Fruit fly (Drosophila melanogaster) whole organism, prepupa: Measurements from ENCODE around the gene BCAS2.
A peak's percentile ranks its signal among the peaks of the same experiment; 100 is the strongest.

Source experiments
- CG10631 ChIP-seq: fragments of 200-800 bp; sonication (Bioruptor generic); optimal IDR thresholded peaks from 2 replicates; lab custom pipeline; 2016; ENCODE audit warnings: missing biosample characterization, missing genetic modification characterization
- CG11762 ChIP-seq: fragments of 200-800 bp; sonication (Bioruptor generic); optimal IDR thresholded peaks from 3 replicates; lab custom pipeline; 2016; ENCODE audit warnings: missing biosample characterization, missing genetic modification characterization; ENCODE audit not compliant: insufficient read depth
- CG11902 ChIP-seq: fragments of 200-800 bp; sonication (Bioruptor generic); optimal IDR thresholded peaks from 3 replicates; lab custom pipeline; 2016; ENCODE audit warnings: missing biosample characterization, missing genetic modification characterization
- CG15336 ChIP-seq: fragments of 200-800 bp; sonication (Bioruptor generic); IDR thresholded peaks from 2 replicates; pipeline ENCODE4 v1.3.6; 2022; ENCODE audit warnings: missing biosample characterization, missing genetic modification characterization
- CG1621 ChIP-seq: fragments of 200-800 bp; sonication (Bioruptor generic); optimal IDR thresholded peaks from 3 replicates; lab custom pipeline; 2018; ENCODE audit warnings: missing biosample characterization, mild to moderate bottlenecking, missing genetic modification characterization
- CG3032 ChIP-seq: fragments of 200-800 bp; optimal IDR thresholded peaks from 2 replicates; lab custom pipeline; 2019; ENCODE audit warnings: missing biosample characterization, mild to moderate bottlenecking, missing genetic modification characterization, moderate library complexity
- CG31627 ChIP-seq: fragments of 200-800 bp; sonication (Bioruptor generic); optimal IDR thresholded peaks from 3 replicates; lab custom pipeline; 2016; ENCODE audit warnings: missing biosample characterization, missing genetic modification characterization
- CG34406 ChIP-seq: fragments of 200-800 bp; sonication (Bioruptor generic); optimal IDR thresholded peaks from 3 replicates; lab custom pipeline; 2016; ENCODE audit warnings: missing biosample characterization, missing genetic modification characterization
- CG3919 ChIP-seq: fragments of 200-800 bp; sonication (Bioruptor generic); optimal IDR thresholded peaks from 3 replicates; lab custom pipeline; 2016; ENCODE audit warnings: missing biosample characterization, missing genetic modification characterization
- CG6276 ChIP-seq: fragments of 200-800 bp; sonication (Bioruptor generic); optimal IDR thresholded peaks from 2 replicates; lab custom pipeline; 2017; ENCODE audit warnings: missing biosample characterization, mild to moderate bottlenecking, missing genetic modification characterization
- CG6792 ChIP-seq: fragments of 200-800 bp; sonication (Bioruptor generic); optimal IDR thresholded peaks from 3 replicates; lab custom pipeline; 2016; ENCODE audit warnings: missing biosample characterization, missing genetic modification characterization
- CG6854 ChIP-seq: fragments of 200-800 bp; sonication (Bioruptor generic); optimal IDR thresholded peaks from 2 replicates; lab custom pipeline; 2017; ENCODE audit warnings: missing biosample characterization, mild to moderate bottlenecking, missing genetic modification characterization
- CG8119 ChIP-seq: fragments of 200-800 bp; sonication (Bioruptor generic); IDR thresholded peaks from 3 replicates; pipeline ENCODE4 v1.3.6; 2022; ENCODE audit warnings: missing biosample characterization, missing genetic modification characterization
- CG8632 ChIP-seq: fragments of 200-800 bp; sonication (Bioruptor generic); optimal IDR thresholded peaks from 3 replicates; lab custom pipeline; 2016; ENCODE audit warnings: missing biosample characterization, missing genetic modification characterization
- Eip75B ChIP-seq: fragments of 200-800 bp; sonication (Bioruptor generic); optimal IDR thresholded peaks from 3 replicates; lab custom pipeline; 2016; ENCODE audit warnings: missing biosample characterization, missing genetic modification characterization
- Eip78C ChIP-seq: fragments of 200-800 bp; sonication (Bioruptor generic); peaks from one replicate; lab custom pipeline; 2016; ENCODE audit warnings: missing biosample characterization, missing genetic modification characterization
- Ets21C ChIP-seq: fragments of 200-800 bp; sonication (Bioruptor generic); optimal IDR thresholded peaks from 3 replicates; lab custom pipeline; 2016; ENCODE audit warnings: missing biosample characterization, missing genetic modification characterization
- Ets96B ChIP-seq: fragments of 200-800 bp; optimal IDR thresholded peaks from 2 replicates; lab custom pipeline; 2019; ENCODE audit warnings: missing biosample characterization, mild to moderate bottlenecking, missing genetic modification characterization, moderate library complexity
- Hr38 ChIP-seq: sonication (Bioruptor generic); optimal IDR thresholded peaks from 2 replicates; lab custom pipeline; 2016; ENCODE audit warnings: missing biosample characterization, missing genetic modification characterization
- Hr39 ChIP-seq: fragments of 200-800 bp; sonication (Bioruptor generic); optimal IDR thresholded peaks from 2 replicates; lab custom pipeline; 2016; ENCODE audit warnings: missing biosample characterization, missing genetic modification characterization
- Lpt ChIP-seq: fragments of 200-800 bp; sonication (Bioruptor generic); optimal IDR thresholded peaks from 3 replicates; lab custom pipeline; 2016; ENCODE audit warnings: missing biosample characterization, missing genetic modification characterization
- Met ChIP-seq: fragments of 200-800 bp; sonication (Bioruptor generic); optimal IDR thresholded peaks from 3 replicates; lab custom pipeline; 2016; ENCODE audit warnings: missing biosample characterization, missing genetic modification characterization
- OdsH ChIP-seq: fragments of 200-800 bp; sonication (Bioruptor generic); optimal IDR thresholded peaks from 3 replicates; lab custom pipeline; 2016; ENCODE audit warnings: missing biosample characterization, missing genetic modification characterization
- Smox ChIP-seq: fragments of 200-800 bp; sonication (Bioruptor generic); optimal IDR thresholded peaks from 3 replicates; lab custom pipeline; 2016; ENCODE audit warnings: missing biosample characterization, missing genetic modification characterization
- Sox102F ChIP-seq: fragments of 200-800 bp; sonication (Bioruptor generic); optimal IDR thresholded peaks from 2 replicates; lab custom pipeline; 2016; ENCODE audit warnings: missing biosample characterization, mild to moderate bottlenecking, missing genetic modification characterization
- Sox15 ChIP-seq: fragments of 200-800 bp; sonication (Bioruptor generic); optimal IDR thresholded peaks from 3 replicates; lab custom pipeline; 2016; ENCODE audit warnings: missing biosample characterization, missing genetic modification characterization
- achi ChIP-seq: fragments of 200-800 bp; sonication (Bioruptor generic); optimal IDR thresholded peaks from 3 replicates; lab custom pipeline; 2016; ENCODE audit warnings: missing biosample characterization, missing genetic modification characterization
- acj6 ChIP-seq: fragments of 200-800 bp; sonication (Bioruptor generic); optimal IDR thresholded peaks from 3 replicates; lab custom pipeline; 2016; ENCODE audit warnings: missing biosample characterization, missing genetic modification characterization
- cyc ChIP-seq: fragments of 200-800 bp; sonication (Bioruptor generic); optimal IDR thresholded peaks from 3 replicates; lab custom pipeline; 2016; ENCODE audit warnings: missing biosample characterization, missing genetic modification characterization
- dac ChIP-seq: fragments of 200-800 bp; sonication (Bioruptor generic); optimal IDR thresholded peaks from 2 replicates; lab custom pipeline; 2017; ENCODE audit warnings: missing biosample characterization, mild to moderate bottlenecking, missing genetic modification characterization
- dsx ChIP-seq: fragments of 200-800 bp; optimal IDR thresholded peaks from 3 replicates; lab custom pipeline; 2019; ENCODE audit warnings: missing biosample characterization, mild to moderate bottlenecking, missing genetic modification characterization, moderate library complexity; ENCODE audit not compliant: poor library complexity, severe bottlenecking
- eg ChIP-seq: fragments of 200-800 bp; sonication (Bioruptor generic); IDR thresholded peaks from 3 replicates; pipeline ENCODE4 v1.3.6; 2022; ENCODE audit warnings: missing biosample characterization, missing genetic modification characterization
- esn ChIP-seq: fragments of 200-800 bp; sonication (Bioruptor generic); optimal IDR thresholded peaks from 2 replicates; lab custom pipeline; 2016; ENCODE audit warnings: missing biosample characterization, mild to moderate bottlenecking, missing genetic modification characterization, moderate library complexity
- fkh ChIP-seq: fragments of 200-800 bp; sonication (Bioruptor generic); optimal IDR thresholded peaks from 3 replicates; lab custom pipeline; 2017; ENCODE audit warnings: missing biosample characterization, mild to moderate bottlenecking, missing genetic modification characterization, moderate library complexity
- lz ChIP-seq: fragments of 200-800 bp; sonication (Bioruptor generic); optimal IDR thresholded peaks from 3 replicates; lab custom pipeline; 2016; ENCODE audit warnings: missing biosample characterization, missing genetic modification characterization
- net ChIP-seq: fragments of 200-800 bp; sonication (Bioruptor generic); optimal IDR thresholded peaks from 3 replicates; lab custom pipeline; 2016; ENCODE audit warnings: missing biosample characterization, missing genetic modification characterization
- pdm3 ChIP-seq: fragments of 200-800 bp; sonication (Bioruptor generic); optimal IDR thresholded peaks from 3 replicates; lab custom pipeline; 2016; ENCODE audit warnings: missing biosample characterization, missing genetic modification characterization
- salr ChIP-seq, 2 experiments: fragments of 200-800 bp; sonication (Bioruptor generic); optimal IDR thresholded peaks; 3 replicates each; lab custom pipeline; 2016 to 2018; ENCODE audit warnings: missing biosample characterization in 2 of 2, missing genetic modification characterization in 2 of 2, mild to moderate bottlenecking in 1 of 2
- ss ChIP-seq, 2 experiments: fragments of 200-800 bp; sonication (Bioruptor generic); optimal IDR thresholded peaks; 2 replicates in 1 of 2; 3 replicates in 1 of 2; lab custom pipeline; 2017 to 2018; ENCODE audit warnings: mild to moderate bottlenecking in 2 of 2, missing biosample characterization in 2 of 2, missing genetic modification characterization in 2 of 2, moderate library complexity in 1 of 2
- svp ChIP-seq: fragments of 200-800 bp; sonication (Bioruptor generic); peaks from one replicate; lab custom pipeline; 2016; ENCODE audit warnings: missing biosample characterization, missing genetic modification characterization
- topi ChIP-seq: fragments of 200-800 bp; sonication (Bioruptor generic); optimal IDR thresholded peaks from 3 replicates; lab custom pipeline; 2016; ENCODE audit warnings: missing biosample characterization, missing genetic modification characterization

BCAS2 gene

DNA sequence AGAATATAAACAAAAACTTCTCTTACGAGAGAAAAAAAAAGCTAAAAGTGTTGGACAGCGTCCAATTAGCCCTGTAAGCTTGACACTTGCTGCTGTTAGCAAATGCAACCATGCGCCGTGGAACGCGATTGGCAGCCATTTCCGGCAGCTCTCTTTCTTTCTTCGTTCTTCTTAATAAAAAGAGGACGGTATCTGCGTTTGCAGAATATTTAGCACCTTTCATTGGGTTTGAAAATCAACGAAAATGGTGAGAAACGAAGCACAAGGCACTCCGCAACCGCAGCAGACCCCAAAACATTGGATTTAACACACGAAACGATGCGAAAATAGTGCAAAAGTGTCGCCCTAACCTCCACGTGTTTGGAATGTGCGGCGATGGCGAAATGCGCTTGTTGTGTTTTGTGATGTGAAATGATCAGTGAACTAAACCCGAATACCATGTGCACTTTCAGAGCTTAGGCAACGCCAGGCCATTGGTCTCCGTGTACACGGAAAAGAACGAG lies 568 bp upstream of the BCAS2 start, which contains the start of gene RpL4 (continued):
- peak; percentile 58 to 87 for TF ChIP-seq ss (GFP tag; optimal IDR thresholded peaks at IDR 0.05; lab: Kevin White, UChicago)
- peak; percentile 82 for TF ChIP-seq eg (GFP tag; lab: Robert Waterston, UW)
- TF ChIP-seq CG3919 (GFP tag; lab: Kevin White, UChicago), result peak; percentile 87
- TF ChIP-seq svp, result peak; percentile 76
- peak; percentile 37 for TF ChIP-seq dsx (GFP tag; lab: Kevin White, UChicago)
- TF ChIP-seq Eip78C (GFP tag; lab: Kevin White, UChicago), result peak; percentile 95
- peak; percentile 56 for TF ChIP-seq CG6792 (GFP tag; lab: Kevin White, UChicago)
- TF ChIP-seq esn (GFP tag; lab: Kevin White, UChicago), result peak; percentile 85

DNA sequence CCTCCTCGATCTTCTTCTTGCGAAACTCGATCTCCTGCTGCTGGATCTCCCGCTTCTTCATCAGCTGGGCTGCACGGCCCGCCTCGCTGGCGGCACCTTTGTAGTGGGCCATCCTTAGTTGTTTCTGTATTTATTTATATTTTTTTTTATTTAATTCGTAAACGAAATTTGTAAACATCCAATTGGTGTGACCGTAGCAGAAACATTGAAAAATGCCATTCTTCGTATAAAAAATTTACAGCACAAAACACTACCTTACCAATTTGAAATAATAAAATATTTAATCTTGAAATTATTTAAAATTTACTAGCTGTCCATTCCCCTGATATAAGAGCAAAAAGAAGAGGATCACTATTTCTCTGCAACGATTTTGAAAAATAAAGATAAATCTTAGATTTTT lies 1.3 kb downstream of the BCAS2 start, which contains the start of gene CG12259:
TSS of gene CG12259 (minus strand) at position 207 of the 400 bp plus-strand sequence.
- TF ChIP-seq eg (GFP tag; lab: Robert Waterston, UW), result no peak
- TF ChIP-seq Sox15, result no peak
- no peak for TF ChIP-seq CG11902 (GFP tag; lab: Kevin White, UChicago)
- no peak for TF ChIP-seq CG31627
- no peak for TF ChIP-seq CG6276 (GFP tag; lab: Kevin White, UChicago)
- no peak for TF ChIP-seq CG15336 (GFP tag; lab: Robert Waterston, UW)
- no peak for TF ChIP-seq lz (GFP tag; lab: Kevin White, UChicago)
- no peak for TF ChIP-seq OdsH (GFP tag; lab: Kevin White, UChicago)
- no peak for TF ChIP-seq dsx (GFP tag; lab: Kevin White, UChicago)
- TF ChIP-seq CG34406, result no peak
- TF ChIP-seq Eip78C (GFP tag; lab: Kevin White, UChicago), result peak; percentile 26
- no peak for TF ChIP-seq Hr38
- no peak for TF ChIP-seq salr (GFP tag; optimal IDR thresholded peaks at IDR 0.05; lab: Kevin White, UChicago)
- peak; percentile 85 for TF ChIP-seq fkh (GFP tag; lab: Kevin White, UChicago)
- TF ChIP-seq Sox102F (GFP tag; lab: Kevin White, UChicago), result no peak
- no peak for TF ChIP-seq CG8632
- no peak for TF ChIP-seq CG8119 (GFP tag; lab: Robert Waterston, UW)
- TF ChIP-seq acj6 (GFP tag; lab: Kevin White, UChicago), result no peak
- TF ChIP-seq CG6792 (GFP tag; lab: Kevin White, UChicago), result no peak
- no peak for TF ChIP-seq CG11762 (GFP tag; lab: Kevin White, UChicago)
- TF ChIP-seq esn (GFP tag; lab: Kevin White, UChicago), result peak; percentile 13
- TF ChIP-seq net (GFP tag; lab: Kevin White, UChicago), result no peak
- no peak for TF ChIP-seq pdm3 (GFP tag; lab: Kevin White, UChicago)
- TF ChIP-seq CG6854 (GFP tag; lab: Kevin White, UChicago), result no peak
- TF ChIP-seq Ets21C (GFP tag; lab: Kevin White, UChicago), result no peak
- no peak for TF ChIP-seq CG1621
- TF ChIP-seq, all 60 proteins: peak for 3

DNA sequence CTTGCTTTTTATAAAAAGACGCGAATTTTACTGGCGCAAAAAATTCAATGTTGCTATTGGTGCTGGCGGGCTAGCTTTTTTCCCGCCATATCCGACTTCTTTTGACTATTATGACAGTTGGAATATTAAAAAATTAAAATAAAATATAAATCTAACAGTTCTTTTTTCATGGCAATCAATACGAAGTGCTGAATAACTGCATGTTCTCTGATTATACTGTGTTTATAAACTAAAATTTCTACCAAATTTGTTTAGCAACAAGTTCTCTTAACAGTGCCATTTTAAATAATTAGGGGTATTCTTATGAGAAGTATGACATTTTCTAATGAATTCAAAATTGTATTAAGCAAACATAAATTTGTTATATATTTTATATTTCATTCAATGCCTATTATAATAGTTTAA lies 2.8 kb downstream of the BCAS2 start, which contains the start of gene Boh1:
TSS of gene Boh1 (minus strand) at position 76 of the 405 bp plus-strand sequence.
- TF ChIP-seq OdsH (GFP tag; lab: Kevin White, UChicago) (peak; percentile 29), CG34406 (peak; percentile 10), salr (GFP tag; optimal IDR thresholded peaks at IDR 0.05; lab: Kevin White, UChicago) (peak in 1 of 2 experiments; percentile 20), lz (GFP tag; lab: Kevin White, UChicago) (peak; percentile 19), CG6792 (GFP tag; lab: Kevin White, UChicago) (peak; percentile 11), dac (no peak), CG31627 (no peak), Eip75B (GFP tag; lab: Kevin White, UChicago) (no peak), CG3919 (GFP tag; lab: Kevin White, UChicago) (peak; percentile 23), eg (GFP tag; lab: Robert Waterston, UW) (0 out of 3 replicates have a peak, but pooled peaks have one; percentile 17), Met (GFP tag; lab: Kevin White, UChicago) (peak; percentile 48), Eip78C (GFP tag; lab: Kevin White, UChicago) (peak; percentile 77), esn (GFP tag; lab: Kevin White, UChicago) (peak; percentile 44), pdm3 (GFP tag; lab: Kevin White, UChicago) (peak; percentile 23), CG15336 (GFP tag; lab: Robert Waterston, UW) (no peak), CG10631 (GFP tag; lab: Kevin White, UChicago) (peak; percentile 13), cyc (GFP tag; lab: Kevin White, UChicago) (peak; percentile 4), topi (peak; percentile 32), achi (GFP tag; lab: Kevin White, UChicago) (peak; percentile 79), Hr38 (no peak), Lpt (GFP tag; lab: Kevin White, UChicago) (no peak), fkh (GFP tag; lab: Kevin White, UChicago) (peak; percentile 38), Sox102F (GFP tag; lab: Kevin White, UChicago) (peak; percentile 1), CG3032 (peak; percentile 45), Hr39 (GFP tag; lab: Kevin White, UChicago) (no peak), dsx (GFP tag; lab: Kevin White, UChicago) (peak; percentile 66), CG6276 (GFP tag; lab: Kevin White, UChicago) (no peak), Smox (peak; percentile 33), svp (peak; percentile 69), Ets96B (tag; lab: Kevin White, UChicago) (no peak)
